Worm (Caenorhabditis elegans): Measurements from ENCODE around the gene K01D12.9.
A peak's percentile ranks its signal among the peaks of the same experiment; 100 is the strongest.

K01D12.9 gene

ce11 chrV:12404544-12404943, at the start of gene K01D12.9:
TSS of gene K01D12.9 (minus strand) at chrV:12404644.
- TF ChIP-seq rcor-1 (GFP tag; IDR thresholded peaks at IDR 0.05) (no peak), F22D6.2 (tag; optimal IDR thresholded peaks at IDR 0.05) (no peak), pbrm-1 (GFP tag; IDR thresholded peaks at IDR 0.05) (no peak), Y79H2A.3 (GFP tag; conservative IDR thresholded peaks at IDR 0.05) (no peak), madf-10 (tag; optimal IDR thresholded peaks at IDR 0.05) (no peak), nfya-1 (tag; optimal IDR thresholded peaks at IDR 0.05; ENCODE audit: borderline replicate concordance, insufficient read depth) (no peak), somi-1 (GFP tag; optimal IDR thresholded peaks at IDR 0.05) (no peak), efl-1 (GFP tag; optimal IDR thresholded peaks at IDR 0.05) (no peak), die-1 (tag; optimal IDR thresholded peaks at IDR 0.05) (no peak), mxl-1 (tag; optimal IDR thresholded peaks at IDR 0.05) (no peak), snpc-1.1 (tag; optimal IDR thresholded peaks at IDR 0.05; ENCODE audit: insufficient read depth) (no peak), ztf-25 (GFP tag; IDR thresholded peaks at IDR 0.05) (no peak), repo-1 (tag; optimal IDR thresholded peaks at IDR 0.05) (no peak), egrh-3 (GFP tag; IDR thresholded peaks at IDR 0.05) (no peak), K12H6.12 (tag; optimal IDR thresholded peaks at IDR 0.05) (no peak), ztf-3 (GFP tag; optimal IDR thresholded peaks at IDR 0.05) (no peak), athp-1 (tag; optimal IDR thresholded peaks at IDR 0.05) (no peak), snpc-4 (GFP tag; optimal IDR thresholded peaks at IDR 0.05) (no peak), snpc-4 (tag; optimal IDR thresholded peaks at IDR 0.05) (no peak), lin-26 (GFP tag; IDR thresholded peaks at IDR 0.05) (no peak)

ce11 chrV:12450441-12450840, 46.0 kb upstream of the K01D12.9 start, which contains the start of gene F28C1.1:
TSS of gene F28C1.1 (plus strand) at chrV:12450805.
- no peak for TF ChIP-seq sptf-2 (GFP tag; optimal IDR thresholded peaks at IDR 0.05)
- peak; percentile 51 for TF ChIP-seq efl-1 (GFP tag; optimal IDR thresholded peaks at IDR 0.05)
- TF ChIP-seq zim-3 (tag; optimal IDR thresholded peaks at IDR 0.05) = no peak
- no peak for TF ChIP-seq gei-17 (GFP tag; optimal IDR thresholded peaks at IDR 0.05)
- no peak for TF ChIP-seq snpc-1.1 (tag; optimal IDR thresholded peaks at IDR 0.05; ENCODE audit: insufficient read depth)
- peak; percentile 93 for TF ChIP-seq attf-3 (GFP tag; conservative IDR thresholded peaks at IDR 0.05)
- TF ChIP-seq madf-6 (GFP tag; IDR thresholded peaks at IDR 0.05) = no peak
- no peak for TF ChIP-seq F49E8.2 (tag; optimal IDR thresholded peaks at IDR 0.05; ENCODE audit: insufficient read depth)
- no peak for TF ChIP-seq lin-35 (GFP tag; optimal IDR thresholded peaks at IDR 0.05)
- no peak for TF ChIP-seq ztf-6 (GFP tag; IDR thresholded peaks at IDR 0.05)
- peak; percentile 7 for TF ChIP-seq dpl-1 (GFP tag; optimal IDR thresholded peaks at IDR 0.05)
- no peak for TF ChIP-seq hmg-1.2 (GFP tag; IDR thresholded peaks at IDR 0.05)
- no peak for TF ChIP-seq ztf-26 (tag; optimal IDR thresholded peaks at IDR 0.05)
- TF ChIP-seq nhr-120 (GFP tag; IDR thresholded peaks at IDR 0.05) = no peak
- TF ChIP-seq Y53F4B.3 (GFP tag; IDR thresholded peaks at IDR 0.05) = no peak
- TF ChIP-seq ZK185.1 (tag; optimal IDR thresholded peaks at IDR 0.05; ENCODE audit: poor library complexity, severe bottlenecking) = no peak

ce11 chrV:12449902-12450301, 45.5 kb upstream of the K01D12.9 start, which contains the start of gene C54D10.10:
TSS of gene C54D10.10 (minus strand) at chrV:12450002.
- TF ChIP-seq zfh-2 (GFP tag; conservative IDR thresholded peaks at IDR 0.05) = no peak
- TF ChIP-seq nhr-179 (tag; optimal IDR thresholded peaks at IDR 0.05) = no peak
- TF ChIP-seq B0261.1 (tag; optimal IDR thresholded peaks at IDR 0.05) = no peak
- TF ChIP-seq madf-10 (tag; optimal IDR thresholded peaks at IDR 0.05) = no peak
- no peak for TF ChIP-seq tbp1 (GFP tag; optimal IDR thresholded peaks at IDR 0.05)
- TF ChIP-seq aptf-3 (GFP tag; IDR thresholded peaks at IDR 0.05) = no peak
- TF ChIP-seq him-1 (tag; optimal IDR thresholded peaks at IDR 0.05) = no peak
- TF ChIP-seq nfyb-1 (GFP tag; IDR thresholded peaks at IDR 0.05) = no peak
- no peak for TF ChIP-seq snpc-1.3 (tag; optimal IDR thresholded peaks at IDR 0.05; ENCODE audit: insufficient read depth)
- TF ChIP-seq rec-8 (tag; optimal IDR thresholded peaks at IDR 0.05) = no peak
- TF ChIP-seq ztf-3 (GFP tag; optimal IDR thresholded peaks at IDR 0.05) = no peak
- no peak for TF ChIP-seq lag-1 (GFP tag; IDR thresholded peaks at IDR 0.05)
